Worm (Caenorhabditis elegans): ENCODE measurements around the gene smc-3.

The smc-3 gene

DNA sequence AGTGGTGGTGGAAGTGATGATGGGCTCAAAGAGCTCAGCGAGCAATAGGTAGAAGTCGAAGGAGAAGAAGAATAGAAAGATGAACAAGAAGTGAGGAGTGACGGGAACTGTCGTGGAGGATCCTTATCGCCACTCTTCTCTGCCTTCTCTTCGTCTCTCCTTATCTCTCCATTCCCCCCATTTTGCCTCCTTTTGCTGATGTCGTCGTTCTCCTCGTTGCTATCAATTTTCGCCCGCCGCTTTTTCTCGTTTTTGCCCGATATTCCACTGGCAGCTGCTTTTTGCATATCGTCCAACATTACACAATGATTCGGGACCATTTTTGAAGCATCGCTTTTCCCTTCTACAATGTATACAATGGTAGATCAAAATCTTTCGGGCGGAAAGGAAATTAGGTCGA, 23.3 kb upstream of the smc-3 start:
- TF ChIP-seq ztf-23 (GFP tag; IDR thresholded peaks at IDR 0.05) (no peak), ref-1 (GFP tag; conservative IDR thresholded peaks at IDR 0.05) (no peak), T22C8.4 (GFP tag; IDR thresholded peaks at IDR 0.05) (no peak), tab-1 (GFP tag; IDR thresholded peaks at IDR 0.05) (no peak), med-1 (GFP tag; optimal IDR thresholded peaks at IDR 0.05; ENCODE audit: insufficient read depth) (no peak), flt-1 (GFP tag; IDR thresholded peaks at IDR 0.05) (no peak), klf-2 (GFP tag; conservative IDR thresholded peaks at IDR 0.05) (no peak), cog-1 (tag; optimal IDR thresholded peaks at IDR 0.05) (no peak), ztf-29 (GFP tag; IDR thresholded peaks at IDR 0.05) (no peak)

ce11 chrIII:11268532-11268931, 22.2 kb upstream of the smc-3 start:
- no peak for TF ChIP-seq ztf-29 (GFP tag; IDR thresholded peaks at IDR 0.05)
- TF ChIP-seq ztf-23 (GFP tag; IDR thresholded peaks at IDR 0.05) = no peak
- TF ChIP-seq flt-1 (GFP tag; IDR thresholded peaks at IDR 0.05) = no peak

ce11 chrIII:11269206-11269605, 21.5 kb upstream of the smc-3 start:
- TF ChIP-seq ref-1 (GFP tag; conservative IDR thresholded peaks at IDR 0.05) (no peak), tab-1 (GFP tag; IDR thresholded peaks at IDR 0.05) (no peak), ztf-29 (GFP tag; IDR thresholded peaks at IDR 0.05) (no peak), ztf-23 (GFP tag; IDR thresholded peaks at IDR 0.05) (no peak)

DNA sequence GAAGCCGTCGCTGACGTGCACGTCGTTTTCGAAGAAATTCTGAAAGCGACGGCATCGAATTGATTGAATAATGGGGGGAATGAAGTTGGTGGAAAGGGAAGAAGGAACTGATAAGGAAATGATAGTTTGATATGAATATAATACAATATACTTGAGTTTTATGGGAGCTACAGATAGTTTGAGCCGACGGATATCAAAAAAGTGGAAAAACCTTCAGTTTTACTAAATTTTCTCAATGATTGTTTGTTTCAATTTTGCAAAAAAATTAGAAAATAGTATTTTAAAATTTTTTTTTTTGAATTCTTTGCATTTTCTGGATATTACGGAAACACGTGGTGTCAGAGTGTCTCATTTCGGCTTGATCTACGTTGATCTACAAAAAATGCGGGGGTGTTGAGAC, 19.9 kb upstream of the smc-3 start, which contains the start of gene obr-1:
obr-1 (minus strand) TSS at position 101 of the 400 bp plus-strand sequence.
- TF ChIP-seq ref-1 (GFP tag; conservative IDR thresholded peaks at IDR 0.05) = no peak
- TF ChIP-seq flt-1 (GFP tag; IDR thresholded peaks at IDR 0.05) = no peak
- no peak for TF ChIP-seq med-1 (GFP tag; optimal IDR thresholded peaks at IDR 0.05; ENCODE audit: insufficient read depth)
- TF ChIP-seq T22C8.4 (GFP tag; IDR thresholded peaks at IDR 0.05) = no peak
- TF ChIP-seq ztf-29 (GFP tag; IDR thresholded peaks at IDR 0.05) = no peak
- TF ChIP-seq ztf-23 (GFP tag; IDR thresholded peaks at IDR 0.05) = no peak

- no peak for TF ChIP-seq cog-1 (tag; optimal IDR thresholded peaks at IDR 0.05)
Observed at ce11 chrIII:11274590-11275116, 16.1 kb upstream of the smc-3 start, which contains the start of gene Y47D3A.20. TSS of gene Y47D3A.20 (plus strand) at chrIII:11275066.

DNA sequence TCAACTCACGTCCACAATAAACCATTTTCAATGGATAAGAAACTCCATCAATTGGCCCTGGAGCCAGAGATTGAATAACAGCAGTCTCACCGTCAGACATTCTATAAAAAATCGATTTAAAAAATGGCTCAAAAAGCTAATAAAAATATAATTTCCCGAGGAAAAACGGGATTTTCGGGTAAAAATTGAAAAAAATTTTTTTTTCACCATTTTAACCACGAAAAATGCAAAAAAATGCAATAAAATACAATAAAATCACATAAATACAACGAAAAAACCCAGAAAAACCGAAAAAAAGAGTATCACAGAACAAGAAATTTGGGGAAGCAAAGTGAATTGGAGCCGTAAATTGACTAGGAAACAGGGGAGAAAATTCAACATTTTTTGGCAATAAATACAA, 11.9 kb upstream of the smc-3 start, which contains the start of gene Y47D3A.21:
Y47D3A.21 (minus strand) TSS at position 101 of the 400 bp plus-strand sequence.
- TF ChIP-seq med-1 (GFP tag; optimal IDR thresholded peaks at IDR 0.05; ENCODE audit: insufficient read depth) (no peak), flt-1 (GFP tag; IDR thresholded peaks at IDR 0.05) (no peak), klf-2 (GFP tag; conservative IDR thresholded peaks at IDR 0.05) (no peak), cog-1 (tag; optimal IDR thresholded peaks at IDR 0.05) (no peak), ztf-23 (GFP tag; IDR thresholded peaks at IDR 0.05) (no peak), T22C8.4 (GFP tag; IDR thresholded peaks at IDR 0.05) (no peak), ztf-29 (GFP tag; IDR thresholded peaks at IDR 0.05) (no peak), ref-1 (GFP tag; conservative IDR thresholded peaks at IDR 0.05) (no peak), tab-1 (GFP tag; IDR thresholded peaks at IDR 0.05) (no peak)

DNA sequence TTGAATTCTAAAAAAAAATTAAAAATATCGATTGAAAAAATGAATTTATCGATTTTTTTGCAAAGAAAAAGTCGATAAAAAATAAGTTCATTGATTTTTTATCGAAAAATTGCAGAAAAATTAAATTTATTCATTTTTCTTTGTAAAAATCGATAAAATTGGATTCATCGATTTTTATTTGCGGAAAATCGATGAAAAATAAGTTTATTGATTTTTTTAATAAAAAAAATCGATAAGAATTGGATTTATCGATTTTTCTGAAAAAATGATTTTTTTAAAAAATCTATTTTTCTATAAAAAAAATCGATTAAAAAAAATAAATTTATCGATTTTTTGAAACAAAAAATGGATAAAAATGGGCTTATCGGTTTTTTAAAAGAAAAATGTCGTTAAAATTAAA, 10.8 kb upstream of the smc-3 start:
- TF ChIP-seq T22C8.4 (GFP tag; IDR thresholded peaks at IDR 0.05) (peak; percentile 81), flt-1 (GFP tag; IDR thresholded peaks at IDR 0.05) (no peak), klf-2 (GFP tag; conservative IDR thresholded peaks at IDR 0.05) (no peak), ref-1 (GFP tag; conservative IDR thresholded peaks at IDR 0.05) (no peak)

- TF ChIP-seq cog-1 (tag; optimal IDR thresholded peaks at IDR 0.05) (no peak), flt-1 (GFP tag; IDR thresholded peaks at IDR 0.05) (no peak), klf-2 (GFP tag; conservative IDR thresholded peaks at IDR 0.05) (no peak), ref-1 (GFP tag; conservative IDR thresholded peaks at IDR 0.05) (no peak)
Observed at ce11 chrIII:11283648-11284047, 7.1 kb upstream of the smc-3 start.

DNA sequence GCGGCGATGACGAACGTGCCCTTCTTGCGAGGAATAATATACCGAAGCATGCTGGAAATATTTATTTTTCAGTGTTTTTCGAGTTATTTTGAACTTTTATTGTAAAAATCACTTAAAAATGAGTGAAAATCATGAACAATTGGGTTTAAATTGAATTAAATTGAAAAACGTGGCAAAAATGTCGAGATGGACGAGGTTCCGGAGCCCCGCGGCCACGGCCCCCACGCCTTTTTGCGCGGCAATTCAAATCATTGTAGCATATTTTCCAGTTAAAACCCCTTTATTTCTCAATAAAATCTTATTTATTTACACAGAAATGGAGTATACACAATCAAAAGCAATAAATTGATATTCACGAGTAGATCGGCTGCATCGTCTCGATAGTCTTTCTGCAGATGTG, 4.6 kb upstream of the smc-3 start:
- TF ChIP-seq cog-1 (tag; optimal IDR thresholded peaks at IDR 0.05) (peak; percentile 1), flt-1 (GFP tag; IDR thresholded peaks at IDR 0.05) (0 out of 2 replicates have a peak, but pooled peaks have one; percentile 34), tab-1 (GFP tag; IDR thresholded peaks at IDR 0.05) (no peak), klf-2 (GFP tag; conservative IDR thresholded peaks at IDR 0.05) (peak; percentile 38; the same call in 1 of the 2 replicates)

- TF ChIP-seq ztf-29 (GFP tag; IDR thresholded peaks at IDR 0.05) (no peak), ref-1 (GFP tag; conservative IDR thresholded peaks at IDR 0.05) (no peak), ztf-23 (GFP tag; IDR thresholded peaks at IDR 0.05) (no peak), cog-1 (tag; optimal IDR thresholded peaks at IDR 0.05) (no peak), med-1 (GFP tag; optimal IDR thresholded peaks at IDR 0.05; ENCODE audit: insufficient read depth) (no peak), T22C8.4 (GFP tag; IDR thresholded peaks at IDR 0.05) (peak; percentile 81), klf-2 (GFP tag; conservative IDR thresholded peaks at IDR 0.05) (no peak), flt-1 (GFP tag; IDR thresholded peaks at IDR 0.05) (no peak)
Observed at ce11 chrIII:11287340-11287739, 3.4 kb upstream of the smc-3 start.

DNA sequence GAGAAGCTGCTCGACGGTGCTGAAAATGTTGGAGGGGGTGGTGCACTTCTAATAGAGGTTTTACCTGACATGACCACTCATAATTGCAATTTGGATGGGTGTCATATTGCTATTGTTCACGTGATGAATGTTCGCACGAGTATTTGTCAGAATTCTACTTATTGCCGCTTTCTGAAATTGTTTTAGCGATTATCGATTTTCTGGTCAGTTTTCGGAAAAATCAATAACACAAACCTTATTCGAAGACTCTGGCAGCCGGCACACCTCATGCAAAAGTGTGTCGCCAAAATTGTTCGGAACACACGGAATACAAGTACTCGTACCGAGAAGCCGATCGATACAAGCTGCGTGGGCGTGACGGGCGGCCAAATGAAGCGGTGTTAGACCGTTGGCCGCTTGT, 2.4 kb upstream of the smc-3 start:
- TF ChIP-seq klf-2 (GFP tag; conservative IDR thresholded peaks at IDR 0.05) = no peak
- peak; percentile 63 for TF ChIP-seq T22C8.4 (GFP tag; IDR thresholded peaks at IDR 0.05)

DNA sequence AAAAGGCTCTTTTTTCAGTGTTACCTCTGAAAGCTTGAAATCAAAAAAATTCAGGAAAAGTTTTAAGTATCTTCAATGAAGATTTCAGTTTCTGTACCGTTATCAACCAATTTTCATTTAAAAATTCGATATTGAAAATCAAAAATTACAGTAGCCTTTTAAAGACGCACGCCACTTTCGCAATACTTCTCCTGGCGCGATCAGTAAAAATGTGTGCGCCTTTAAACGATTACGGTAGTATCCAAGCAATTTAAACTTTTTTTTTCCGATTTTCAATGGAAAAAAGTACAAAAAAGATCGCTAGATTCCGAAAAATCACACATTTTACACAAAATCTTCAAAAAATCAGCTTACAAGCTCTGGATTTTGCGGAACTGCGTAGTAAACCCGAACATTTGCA, 828 bp upstream of the smc-3 start:
- TF ChIP-seq klf-2 (GFP tag; conservative IDR thresholded peaks at IDR 0.05) (no peak), tab-1 (GFP tag; IDR thresholded peaks at IDR 0.05) (no peak), flt-1 (GFP tag; IDR thresholded peaks at IDR 0.05) (no peak), ref-1 (GFP tag; conservative IDR thresholded peaks at IDR 0.05) (no peak), ztf-29 (GFP tag; IDR thresholded peaks at IDR 0.05) (no peak), cog-1 (tag; optimal IDR thresholded peaks at IDR 0.05) (no peak), T22C8.4 (GFP tag; IDR thresholded peaks at IDR 0.05) (no peak), med-1 (GFP tag; optimal IDR thresholded peaks at IDR 0.05; ENCODE audit: insufficient read depth) (no peak), ztf-23 (GFP tag; IDR thresholded peaks at IDR 0.05) (no peak)
